Worm (Caenorhabditis elegans): Measurements from ENCODE around the gene Y102A11A.3.

ce11 chrX:1984831-1985230 lies 34.1 kb upstream of the Y102A11A.3 start:
- TF ChIP-seq nhr-25 (tag; optimal IDR thresholded peaks at IDR 0.05) = no peak
- no peak for TF ChIP-seq nhr-67 (tag; optimal IDR thresholded peaks at IDR 0.05)

Data from whole organism, L3 larva.